Worm (Caenorhabditis elegans) whole organism, young adult: ENCODE results near the gene K11H3.8.
A peak's percentile ranks its signal among the peaks of the same experiment; 100 is the strongest.

Source experiments
- B0261.1 ChIP-seq: sonication (generic microtip); optimal IDR thresholded peaks from 2 replicates; lab custom pipeline; 2016; ENCODE audit warnings: mild to moderate bottlenecking, missing genetic modification characterization, moderate library complexity, missing compliant biosample characterization
- D2030.7 ChIP-seq: fragments of 200-800 bp; sonication (Bioruptor generic); IDR thresholded peaks from 2 replicates; pipeline ENCODE4 v1.3.6; 2022; ENCODE audit warnings: missing genetic modification reagents, missing genetic modification characterization, missing compliant biosample characterization
- F33H1.4 ChIP-seq: fragments of 200-800 bp; sonication (Bioruptor generic); IDR thresholded peaks from 2 replicates; pipeline ENCODE4 v1.3.6; 2022; ENCODE audit warnings: missing genetic modification reagents, missing genetic modification characterization, missing compliant biosample characterization
- F39B2.1 ChIP-seq: fragments of 200-800 bp; sonication (Bioruptor generic); IDR thresholded peaks from 2 replicates; pipeline ENCODE4 v1.3.6; 2022; ENCODE audit warnings: missing genetic modification reagents, missing genetic modification characterization, missing compliant biosample characterization
- F57A8.1 ChIP-seq: fragments of 200-800 bp; sonication (Bioruptor generic); optimal IDR thresholded peaks from 2 replicates; lab custom pipeline; 2018; ENCODE audit warnings: mild to moderate bottlenecking, missing genetic modification characterization, moderate library complexity, missing compliant biosample characterization
- K11D2.4 ChIP-seq: fragments of 200-800 bp; sonication (Bioruptor generic); IDR thresholded peaks from 2 replicates; pipeline ENCODE4 v1.3.6; 2022; ENCODE audit warnings: missing genetic modification reagents, missing genetic modification characterization, missing compliant biosample characterization
- K12H6.12 ChIP-seq: fragments of 200-800 bp; sonication (Bioruptor generic); optimal IDR thresholded peaks from 2 replicates; lab custom pipeline; 2018; ENCODE audit warnings: mild to moderate bottlenecking, missing genetic modification characterization, missing compliant biosample characterization
- Y79H2A.3 ChIP-seq: fragments of 200-800 bp; sonication (Bioruptor generic); conservative IDR thresholded peaks from 2 replicates; pipeline ENCODE4 v1.3.6; 2022; ENCODE audit warnings: missing genetic modification reagents, missing genetic modification characterization, missing compliant biosample characterization
- Y95B8A.8 ChIP-seq: fragments of 200-800 bp; sonication (Bioruptor generic); IDR thresholded peaks from 2 replicates; pipeline ENCODE4 v1.3.6; 2022; ENCODE audit warnings: missing genetic modification reagents, missing genetic modification characterization, missing compliant biosample characterization
- aptf-2 ChIP-seq: fragments of 200-800 bp; sonication (Bioruptor generic); conservative IDR thresholded peaks from 2 replicates; pipeline ENCODE4 v1.3.6; 2022; ENCODE audit warnings: missing genetic modification reagents, missing genetic modification characterization, missing compliant biosample characterization
- atf-7 ChIP-seq: sonication (generic microtip); optimal IDR thresholded peaks from 2 replicates; lab custom pipeline; 2017; ENCODE audit warnings: mild to moderate bottlenecking, missing genetic modification characterization, missing compliant biosample characterization
- athp-1 ChIP-seq: sonication (generic microtip); optimal IDR thresholded peaks from 2 replicates; lab custom pipeline; 2017; ENCODE audit warnings: mild to moderate bottlenecking, missing genetic modification characterization, missing compliant biosample characterization
- attf-3 ChIP-seq: fragments of 200-800 bp; sonication (Bioruptor generic); conservative IDR thresholded peaks from 2 replicates; pipeline ENCODE4 v1.3.6; 2022; ENCODE audit warnings: missing genetic modification reagents, missing genetic modification characterization, missing compliant biosample characterization
- attf-5 ChIP-seq: fragments of 200-800 bp; sonication (Bioruptor generic); optimal IDR thresholded peaks from 2 replicates; lab custom pipeline; 2018; ENCODE audit warnings: mild to moderate bottlenecking, missing genetic modification characterization, missing compliant biosample characterization
- attf-6 ChIP-seq: fragments of 200-800 bp; sonication (Bioruptor generic); IDR thresholded peaks from 2 replicates; pipeline ENCODE4 v1.3.6; 2022; ENCODE audit warnings: missing genetic modification reagents, missing genetic modification characterization, missing compliant biosample characterization
- bed-1 ChIP-seq: fragments of 200-800 bp; sonication (Bioruptor generic); IDR thresholded peaks from 2 replicates; pipeline ENCODE4 v1.3.6; 2022; ENCODE audit warnings: missing genetic modification reagents, missing genetic modification characterization, missing compliant biosample characterization
- ccch-3 ChIP-seq: fragments of 200-800 bp; sonication (Bioruptor generic); optimal IDR thresholded peaks from 2 replicates; lab custom pipeline; 2018; ENCODE audit warnings: mild to moderate bottlenecking, missing genetic modification characterization, missing compliant biosample characterization
- cebp-1 ChIP-seq, 2 experiments: fragments of 200-800 bp in 1 of 2; sonication (Bioruptor generic) in 1 of 2; sonication (generic microtip) in 1 of 2; IDR thresholded peaks in 1 of 2; optimal IDR thresholded peaks in 1 of 2; 2 replicates each; pipeline versions ENCODE4 v1.3.6 to Lab custom; 2017 to 2022; ENCODE audit warnings: missing compliant biosample characterization in 2 of 2, missing genetic modification characterization in 2 of 2, mild to moderate bottlenecking in 1 of 2, missing genetic modification reagents in 1 of 2, moderate library complexity in 1 of 2
- ceh-100 ChIP-seq: fragments of 200-800 bp; sonication (Bioruptor generic); IDR thresholded peaks from 2 replicates; pipeline ENCODE4 v1.3.6; 2022; ENCODE audit warnings: missing genetic modification reagents, missing genetic modification characterization, missing compliant biosample characterization
- die-1 ChIP-seq: sonication (generic microtip); optimal IDR thresholded peaks from 2 replicates; lab custom pipeline; 2016; ENCODE audit warnings: missing genotype, mild to moderate bottlenecking, missing genetic modification characterization, missing compliant biosample characterization
- dpff-1 ChIP-seq: sonication (generic microtip); optimal IDR thresholded peaks from 2 replicates; lab custom pipeline; 2017; ENCODE audit warnings: mild to moderate bottlenecking, missing genetic modification characterization, missing compliant biosample characterization
- efl-1 ChIP-seq: fragments of 150-350 bp; optimal IDR thresholded peaks from 2 replicates; lab custom pipeline; 2014; ENCODE audit warnings: missing biosample characterization, missing genetic modification reagents, missing genetic modification characterization
- egl-44 ChIP-seq: fragments of 200-800 bp; sonication (Bioruptor generic); IDR thresholded peaks from 2 replicates; pipeline ENCODE4 v1.3.6; 2022; ENCODE audit warnings: missing genetic modification reagents, missing genetic modification characterization, missing compliant biosample characterization
- ekl-4 ChIP-seq: fragments of 200-800 bp; sonication (Bioruptor generic); IDR thresholded peaks from 2 replicates; pipeline ENCODE4 v1.3.6; 2022; ENCODE audit warnings: missing genetic modification reagents, missing genetic modification characterization, missing compliant biosample characterization
- fkh-3 ChIP-seq: sonication (generic microtip); optimal IDR thresholded peaks from 2 replicates; lab custom pipeline; 2016; ENCODE audit warnings: mild to moderate bottlenecking, missing genetic modification characterization, missing compliant biosample characterization
- him-1 ChIP-seq: sonication (generic microtip); optimal IDR thresholded peaks from 2 replicates; lab custom pipeline; 2016; ENCODE audit warnings: missing genotype, missing genetic modification reagents, missing genetic modification characterization, missing compliant biosample characterization
- hmg-20 ChIP-seq: fragments of 200-800 bp; sonication (Bioruptor generic); IDR thresholded peaks from 2 replicates; pipeline ENCODE4 v1.3.6; 2022; ENCODE audit warnings: missing genetic modification reagents, missing genetic modification characterization, missing compliant biosample characterization
- hsf-1 ChIP-seq: fragments of 200-800 bp; sonication (Bioruptor generic); IDR thresholded peaks from 2 replicates; pipeline ENCODE4 v1.3.6; 2022; ENCODE audit warnings: missing genetic modification reagents, missing genetic modification characterization, missing compliant biosample characterization
- lag-1 ChIP-seq: fragments of 200-800 bp; sonication (Bioruptor generic); IDR thresholded peaks from 2 replicates; pipeline ENCODE4 v1.3.6; 2022; ENCODE audit warnings: missing genetic modification reagents, missing genetic modification characterization, missing compliant biosample characterization
- lin-35 ChIP-seq, 3 experiments: fragments of 150-350 bp in 2 of 3; sonication (generic microtip) in 1 of 3; optimal IDR thresholded peaks; 2 replicates each; lab custom pipeline; 2014 to 2018; ENCODE audit warnings: missing biosample characterization in 3 of 3, missing genetic modification characterization in 3 of 3, missing genetic modification reagents in 3 of 3
- lin-54 ChIP-seq: fragments of 200-800 bp; sonication (Bioruptor generic); optimal IDR thresholded peaks from 2 replicates; lab custom pipeline; 2018; ENCODE audit warnings: mild to moderate bottlenecking, missing genetic modification characterization, missing compliant biosample characterization
- madf-3 ChIP-seq: fragments of 200-800 bp; sonication (Bioruptor generic); IDR thresholded peaks from 2 replicates; pipeline ENCODE4 v1.3.6; 2022; ENCODE audit warnings: missing genetic modification reagents, missing genetic modification characterization, missing compliant biosample characterization
- nhr-120 ChIP-seq: fragments of 200-800 bp; sonication (Bioruptor generic); IDR thresholded peaks from 2 replicates; pipeline ENCODE4 v1.3.6; 2022; ENCODE audit warnings: missing genetic modification characterization, missing compliant biosample characterization
- nhr-27 ChIP-seq: fragments of 200-800 bp; sonication (Bioruptor generic); optimal IDR thresholded peaks from 2 replicates; lab custom pipeline; 2018; ENCODE audit warnings: mild to moderate bottlenecking, missing genetic modification characterization, moderate library complexity, missing compliant biosample characterization
- nhr-90 ChIP-seq: sonication (generic microtip); optimal IDR thresholded peaks from 2 replicates; lab custom pipeline; 2016; ENCODE audit warnings: missing genotype, mild to moderate bottlenecking, missing genetic modification characterization, missing compliant biosample characterization
- pha-4 ChIP-seq: fragments of 150-350 bp; sonication (generic microtip); optimal IDR thresholded peaks from 2 replicates; lab custom pipeline; 2014; ENCODE audit warnings: missing biosample characterization, missing genetic modification reagents, missing genetic modification characterization
- rcor-1 ChIP-seq: fragments of 200-800 bp; sonication (Bioruptor generic); IDR thresholded peaks from 2 replicates; pipeline ENCODE4 v1.3.6; 2022; ENCODE audit warnings: missing genetic modification reagents, missing genetic modification characterization, missing compliant biosample characterization
- sea-2 ChIP-seq: fragments of 200-800 bp; sonication (Bioruptor generic); IDR thresholded peaks from 2 replicates; pipeline ENCODE4 v1.3.6; 2022; ENCODE audit warnings: missing genetic modification characterization, missing compliant biosample characterization
- somi-1 ChIP-seq: fragments of 200-800 bp; sonication (Bioruptor generic); optimal IDR thresholded peaks from 2 replicates; lab custom pipeline; 2018; ENCODE audit warnings: mild to moderate bottlenecking, missing genetic modification characterization, missing compliant biosample characterization
- xnd-1 ChIP-seq: sonication (generic microtip); optimal IDR thresholded peaks from 2 replicates; lab custom pipeline; 2016; ENCODE audit warnings: missing genotype, missing genetic modification reagents, missing genetic modification characterization, missing compliant biosample characterization
- ztf-22 ChIP-seq: fragments of 200-800 bp; sonication (Bioruptor generic); optimal IDR thresholded peaks from 2 replicates; lab custom pipeline; 2018; ENCODE audit warnings: mild to moderate bottlenecking, missing genetic modification characterization, moderate library complexity, missing compliant biosample characterization
- ztf-26 ChIP-seq: sonication (generic microtip); optimal IDR thresholded peaks from 2 replicates; lab custom pipeline; 2017; ENCODE audit warnings: missing genetic modification characterization, missing compliant biosample characterization
- ztf-28 ChIP-seq: fragments of 200-800 bp; sonication (Bioruptor generic); IDR thresholded peaks from 2 replicates; pipeline ENCODE4 v1.3.6; 2022; ENCODE audit warnings: missing genetic modification reagents, missing genetic modification characterization, missing compliant biosample characterization

K11H3.8 gene

DNA sequence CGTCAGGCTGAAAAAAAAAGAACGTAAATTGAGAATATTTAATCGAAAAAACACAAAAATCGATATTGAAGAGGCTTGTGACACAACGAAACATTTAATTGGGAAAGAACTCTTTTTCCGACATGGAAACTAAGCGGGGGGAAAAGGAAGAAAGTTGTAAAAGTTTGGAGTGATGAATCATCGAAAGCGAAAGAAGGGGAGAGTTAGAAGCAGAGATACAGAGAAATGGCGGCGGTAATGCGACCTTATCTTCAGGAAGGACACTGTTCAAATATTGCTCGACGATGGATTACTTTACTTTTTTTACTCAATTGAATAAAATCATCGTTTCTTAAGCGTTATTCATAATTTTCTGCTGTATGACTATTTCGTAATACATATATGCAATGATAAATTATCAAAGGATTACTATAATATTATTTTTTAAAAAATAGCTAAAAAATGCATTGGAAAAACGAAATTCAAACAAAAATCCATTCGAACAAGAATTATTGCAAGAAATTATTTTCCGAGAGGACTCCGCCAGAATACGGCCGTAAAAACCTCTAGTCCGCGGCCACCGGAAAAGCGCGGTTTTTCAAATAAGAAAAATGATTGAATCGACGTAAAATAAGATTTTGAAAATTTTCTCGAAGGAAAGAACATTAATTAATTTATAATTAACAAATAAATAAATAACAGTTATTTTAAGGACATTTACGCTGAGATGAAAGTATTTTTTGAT lies 33.0 kb downstream of the K11H3.8 start, which contains the start of gene dhhc-4 (continued):
- no peak for TF ChIP-seq athp-1 (tag; lab: Kevin White, UChicago)
- peak; percentile 42 for TF ChIP-seq K12H6.12 (tag; lab: Kevin White, UChicago)
- TF ChIP-seq fkh-3 = no peak
- no peak for TF ChIP-seq ztf-22 (GFP tag; lab: Kevin White, UChicago)
- TF ChIP-seq madf-3 (GFP tag; lab: Robert Waterston, UW) = 0 out of 2 replicates have a peak, but pooled peaks have one; percentile 40
- no peak for TF ChIP-seq F39B2.1 (GFP tag; lab: Robert Waterston, UW)
- TF ChIP-seq Y79H2A.3 (GFP tag; lab: Robert Waterston, UW) = no peak
- TF ChIP-seq rcor-1 (GFP tag; lab: Robert Waterston, UW) = 0 out of 2 replicates have a peak, but pooled peaks have one; percentile 41
- no peak for TF ChIP-seq ekl-4 (GFP tag; lab: Robert Waterston, UW)
- TF ChIP-seq hsf-1 (GFP tag; lab: Robert Waterston, UW) = 0 out of 2 replicates have a peak, but pooled peaks have one; percentile 56
- TF ChIP-seq ccch-3 (GFP tag; lab: Kevin White, UChicago) = peak; percentile 45
- peak; percentile 53 for TF ChIP-seq F33H1.4 (GFP tag; lab: Robert Waterston, UW)
- 0 out of 2 replicates have a peak, but pooled peaks have one; percentile 53 for TF ChIP-seq aptf-2 (GFP tag; lab: Robert Waterston, UW)
- TF ChIP-seq egl-44 = no peak
- TF ChIP-seq B0261.1 (tag; lab: Kevin White, UChicago) = no peak
- no peak for TF ChIP-seq nhr-90 (tag; lab: Kevin White, UChicago)
- no peak for TF ChIP-seq attf-3 (GFP tag; lab: Robert Waterston, UW)
- TF ChIP-seq somi-1 = no peak
- no peak for TF ChIP-seq D2030.7 (GFP tag; lab: Robert Waterston, UW)
- peak; percentile 46; the same call in 1 of the 2 replicates for TF ChIP-seq hmg-20 (GFP tag; lab: Robert Waterston, UW)
- TF ChIP-seq Y95B8A.8 = no peak
- TF ChIP-seq pha-4 (tag; lab: Kevin White, UChicago) = no peak

DNA sequence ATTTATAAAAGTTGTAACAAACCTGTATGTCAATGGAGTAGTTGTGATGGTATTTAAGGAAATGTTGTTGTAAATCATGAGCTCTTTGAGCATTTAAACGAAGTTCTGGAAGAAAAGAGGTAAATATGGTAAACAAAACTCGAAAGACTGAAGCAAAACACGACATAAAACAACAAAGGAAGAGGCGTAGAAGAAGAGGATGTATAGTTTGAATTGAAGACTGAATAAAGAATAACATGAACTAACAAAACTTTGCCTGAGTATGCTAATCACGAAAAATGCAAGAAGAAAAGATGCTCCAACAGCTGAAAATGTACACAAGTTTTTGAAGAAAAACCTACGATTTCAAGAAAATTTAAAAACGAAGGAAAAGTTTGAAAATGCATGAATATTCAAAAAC lies 36.0 kb downstream of the K11H3.8 start, which contains the start of gene ZK757.1:
ZK757.1 (minus strand) TSS at position 101 of the 400 bp plus-strand sequence.
- TF ChIP-seq lag-1 (GFP tag; lab: Robert Waterston, UW) = no peak
- TF ChIP-seq die-1 (tag; lab: Kevin White, UChicago) = no peak
- TF ChIP-seq sea-2 (GFP tag; lab: Robert Waterston, UW) = no peak
- TF ChIP-seq nhr-27 (tag; lab: Kevin White, UChicago) = no peak
- TF ChIP-seq athp-1 (tag; lab: Kevin White, UChicago) = no peak
- no peak for TF ChIP-seq egl-44

DNA sequence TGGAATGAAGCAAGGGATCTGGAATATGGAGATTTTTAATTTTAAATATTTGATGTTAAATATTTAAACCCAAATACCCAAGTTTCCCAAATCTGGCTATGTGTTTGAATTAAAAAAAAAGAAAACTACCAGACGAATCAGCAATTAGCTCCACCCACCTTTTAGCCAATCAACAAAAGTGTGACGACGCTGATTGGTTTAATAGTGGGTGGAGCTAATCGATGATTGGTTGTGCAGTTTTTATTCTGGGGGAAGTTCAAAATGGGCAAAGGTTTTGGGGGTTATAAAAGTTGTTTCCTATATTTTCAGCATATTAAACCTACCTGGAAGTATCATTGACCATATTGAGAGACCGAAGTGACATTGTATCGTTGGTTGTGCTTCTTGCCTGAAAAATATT lies 39.5 kb downstream of the K11H3.8 start:
- TF ChIP-seq dpff-1 (tag; lab: Kevin White, UChicago) (no peak), cebp-1 (GFP tag; IDR thresholded peaks at IDR 0.05; lab: Robert Waterston, UW) (no peak), cebp-1 (tag; optimal IDR thresholded peaks at IDR 0.05; lab: Kevin White, UChicago) (no peak), F57A8.1 (no peak), nhr-120 (no peak), ekl-4 (GFP tag; lab: Robert Waterston, UW) (no peak), attf-6 (GFP tag; lab: Robert Waterston, UW) (no peak), efl-1 (GFP tag; lab: Kevin White, UChicago) (no peak), him-1 (tag; lab: Kevin White, UChicago) (no peak), lin-35 (GFP tag; optimal IDR thresholded peaks at IDR 0.05; lab: Kevin White, UChicago) (no peak), lin-54 (GFP tag; lab: Kevin White, UChicago) (no peak), xnd-1 (tag; lab: Kevin White, UChicago) (no peak), atf-7 (tag; lab: Kevin White, UChicago) (no peak), attf-5 (GFP tag; lab: Kevin White, UChicago) (no peak), bed-1 (GFP tag; lab: Robert Waterston, UW) (no peak), ztf-28 (GFP tag; lab: Robert Waterston, UW) (no peak), ztf-26 (tag; lab: Kevin White, UChicago) (no peak), ceh-100 (no peak), K11D2.4 (GFP tag; lab: Robert Waterston, UW) (no peak)
